Worm (Caenorhabditis elegans) whole organism, early embryonic: ENCODE measurements around the gene C42D4.3.

Experiments used
- F13C5.2 ChIP-seq: sonication (generic microtip); optimal IDR thresholded peaks from 2 replicates; lab custom pipeline; 2017; ENCODE audit warnings: mild to moderate bottlenecking, missing genetic modification characterization, inconsistent platforms, missing compliant biosample characterization
- ama-1 ChIP-seq: fragments of 150-350 bp; optimal IDR thresholded peaks from 2 replicates; lab custom pipeline; 2014
- ceh-13 ChIP-seq: fragments of 200-800 bp; sonication (Bioruptor generic); optimal IDR thresholded peaks from 2 replicates; lab custom pipeline; 2018; ENCODE audit warnings: mild to moderate bottlenecking, missing genetic modification characterization, missing compliant biosample characterization
- ceh-36 ChIP-seq: sonication (generic microtip); optimal IDR thresholded peaks from 2 replicates; lab custom pipeline; 2016; ENCODE audit warnings: missing genetic modification characterization, inconsistent platforms, missing compliant biosample characterization
- ets-7 ChIP-seq: sonication (generic microtip); optimal IDR thresholded peaks from 2 replicates; lab custom pipeline; 2016; ENCODE audit warnings: missing genotype, missing genetic modification characterization, missing compliant biosample characterization
- flt-1 ChIP-seq: fragments of 200-800 bp; sonication (Bioruptor generic); IDR thresholded peaks from 2 replicates; pipeline ENCODE4 v1.3.6; 2022; ENCODE audit warnings: missing genetic modification characterization, missing compliant biosample characterization
- hmbx-1 ChIP-seq: sonication (generic microtip); optimal IDR thresholded peaks from 2 replicates; lab custom pipeline; 2016; ENCODE audit warnings: mild to moderate bottlenecking, missing genetic modification characterization, missing compliant biosample characterization
- hmg-4 ChIP-seq: fragments of 200-800 bp; sonication (Bioruptor generic); optimal IDR thresholded peaks from 2 replicates; lab custom pipeline; 2018; ENCODE audit warnings: mild to moderate bottlenecking, missing genetic modification characterization, missing compliant biosample characterization
- pes-1 ChIP-seq: fragments of 200-800 bp; sonication (Bioruptor generic); IDR thresholded peaks from 2 replicates; pipeline ENCODE4 v1.3.6; 2022; ENCODE audit warnings: missing genetic modification reagents, missing genetic modification characterization, missing compliant biosample characterization
- sea-1 ChIP-seq: fragments of 200-800 bp; sonication (Bioruptor generic); conservative IDR thresholded peaks from 2 replicates; pipeline ENCODE4 v1.3.6; 2022; ENCODE audit warnings: missing genetic modification characterization, missing compliant biosample characterization
- tbx-37 ChIP-seq: fragments of 200-800 bp; sonication (Bioruptor generic); conservative IDR thresholded peaks from 2 replicates; pipeline ENCODE4 v1.3.6; 2022; ENCODE audit warnings: missing genetic modification reagents, missing genetic modification characterization, missing compliant biosample characterization

ce11 chrIV:7205969-7206368 lies 26.9 kb downstream of the C42D4.3 start, which contains the start of gene kcc-1:
- no peak for TF ChIP-seq ama-1 (lab: Kevin White, UChicago)
- TF ChIP-seq ets-7 (tag; lab: Kevin White, UChicago): no peak
- no peak for TF ChIP-seq flt-1 (GFP tag; lab: Robert Waterston, UW)
- TF ChIP-seq tbx-37 (GFP tag; lab: Robert Waterston, UW): no peak
- no peak for TF ChIP-seq ceh-13 (GFP tag; lab: Kevin White, UChicago)
- no peak for TF ChIP-seq sea-1 (GFP tag; lab: Robert Waterston, UW)
- TF ChIP-seq ceh-36: no peak
- no peak for TF ChIP-seq pes-1 (GFP tag; lab: Robert Waterston, UW)
- TF ChIP-seq F13C5.2 (tag; lab: Kevin White, UChicago): no peak
- TF ChIP-seq hmg-4 (GFP tag; lab: Kevin White, UChicago): no peak
- TF ChIP-seq hmbx-1: no peak
